Fruit fly (Drosophila melanogaster) S2 (cell line): ENCODE data around the gene Eig71Ea.

Experiments
- CG8478 ChIP-seq: fragments of >200 bp; optimal IDR thresholded peaks from 2 replicates; lab custom pipeline; 2018
- CTCF ChIP-seq, 2 experiments: fragments of >200 bp; optimal IDR thresholded peaks; 2 replicates each; lab custom pipeline; 2018

dm6 chr3L:15661567-15661966, 12.1 kb upstream of the Eig71Ea start, which contains the start of gene CG43082:
- TF ChIP-seq CG8478 (lab: Kevin White, UChicago) (no peak), CTCF (optimal IDR thresholded peaks at IDR 0.05; lab: Kevin White, UChicago) (no peak)
